Worm (Caenorhabditis elegans) whole organism, mixed stage, embryonic: Measurements from ENCODE around the gene cpna-1.

Source experiments
- M03D4.4 ChIP-seq: sonication (generic microtip); optimal IDR thresholded peaks from 2 replicates; lab custom pipeline; 2017; ENCODE audit warnings: mild to moderate bottlenecking, missing genetic modification characterization, missing compliant biosample characterization
- bed-3 ChIP-seq: fragments of 200-800 bp; sonication (Bioruptor generic); optimal IDR thresholded peaks from 3 replicates; lab custom pipeline; 2018; ENCODE audit warnings: mild to moderate bottlenecking, missing genetic modification characterization, moderate library complexity, missing compliant biosample characterization
- blmp-1 ChIP-seq: fragments of 150-350 bp; optimal IDR thresholded peaks from 2 replicates; lab custom pipeline; 2014; ENCODE audit warnings: missing biosample characterization, missing genetic modification characterization
- ceh-39 ChIP-seq: fragments of 150-350 bp; optimal IDR thresholded peaks from 2 replicates; lab custom pipeline; 2014; ENCODE audit warnings: missing biosample characterization, missing genetic modification characterization
- ceh-43 ChIP-seq: fragments of 200-800 bp; sonication (Bioruptor generic); optimal IDR thresholded peaks from 2 replicates; lab custom pipeline; 2018; ENCODE audit warnings: mild to moderate bottlenecking, missing genetic modification characterization, moderate library complexity, missing compliant biosample characterization
- ces-1 ChIP-seq: fragments of 150-350 bp; optimal IDR thresholded peaks from 2 replicates; lab custom pipeline; 2014; ENCODE audit warnings: missing biosample characterization, missing genetic modification reagents, missing genetic modification characterization
- cnd-1 ChIP-seq: fragments of 200-800 bp; sonication (Bioruptor generic); optimal IDR thresholded peaks from 2 replicates; lab custom pipeline; 2018; ENCODE audit warnings: mild to moderate bottlenecking, missing genetic modification characterization, missing compliant biosample characterization
- drap-1 ChIP-seq: fragments of 200-800 bp; sonication (Bioruptor generic); optimal IDR thresholded peaks from 3 replicates; lab custom pipeline; 2018; ENCODE audit warnings: mild to moderate bottlenecking, missing genetic modification characterization, missing compliant biosample characterization
- elt-1 ChIP-seq: sonication (generic microtip); optimal IDR thresholded peaks from 2 replicates; lab custom pipeline; 2017; ENCODE audit warnings: missing genetic modification characterization, mild to moderate bottlenecking, missing compliant biosample characterization, antibody characterized with exemption, moderate library complexity, borderline replicate concordance; ENCODE audit not compliant: insufficient read depth
- elt-3 ChIP-seq: fragments of 150-350 bp; optimal IDR thresholded peaks from 2 replicates; lab custom pipeline; 2014; ENCODE audit warnings: missing biosample characterization, missing genetic modification characterization
- flh-1 ChIP-seq: fragments of 200-800 bp; sonication (Bioruptor generic); optimal IDR thresholded peaks from 2 replicates; lab custom pipeline; 2018; ENCODE audit warnings: mild to moderate bottlenecking, missing genetic modification characterization, moderate library complexity, missing compliant biosample characterization
- ham-2 ChIP-seq: fragments of 200-800 bp; sonication (Bioruptor generic); optimal IDR thresholded peaks from 2 replicates; lab custom pipeline; 2018; ENCODE audit warnings: mild to moderate bottlenecking, missing genetic modification characterization, missing compliant biosample characterization
- lin-32 ChIP-seq: fragments of 200-800 bp; sonication (Bioruptor generic); optimal IDR thresholded peaks from 2 replicates; lab custom pipeline; 2018; ENCODE audit warnings: mild to moderate bottlenecking, missing genetic modification characterization, missing compliant biosample characterization
- lsy-2 ChIP-seq: fragments of 150-350 bp; optimal IDR thresholded peaks from 2 replicates; lab custom pipeline; 2014; ENCODE audit warnings: missing biosample characterization, missing genetic modification characterization
- mab-5 ChIP-seq: fragments of 150-350 bp; optimal IDR thresholded peaks from 2 replicates; lab custom pipeline; 2014; ENCODE audit warnings: missing biosample characterization, missing genetic modification characterization
- mep-1 ChIP-seq: fragments of 150-350 bp; optimal IDR thresholded peaks from 2 replicates; lab custom pipeline; 2017; ENCODE audit warnings: missing biosample characterization, missing genetic modification reagents, missing genetic modification characterization, inconsistent platforms
- mls-2 ChIP-seq: sonication (generic microtip); optimal IDR thresholded peaks from 2 replicates; lab custom pipeline; 2016; ENCODE audit warnings: mild to moderate bottlenecking, missing genetic modification characterization, moderate library complexity, missing compliant biosample characterization
- nhr-12 ChIP-seq: fragments of 150-350 bp; optimal IDR thresholded peaks from 2 replicates; lab custom pipeline; 2014; ENCODE audit warnings: missing biosample characterization, missing genetic modification characterization
- nhr-2 ChIP-seq: fragments of 150-350 bp; optimal IDR thresholded peaks from 2 replicates; lab custom pipeline; 2014; ENCODE audit warnings: missing biosample characterization, missing genetic modification characterization
- nhr-237 ChIP-seq: fragments of 150-350 bp; optimal IDR thresholded peaks from 2 replicates; lab custom pipeline; 2014; ENCODE audit warnings: missing biosample characterization, missing genetic modification characterization
- nhr-28 ChIP-seq: fragments of 150-350 bp; optimal IDR thresholded peaks from 2 replicates; lab custom pipeline; 2014; ENCODE audit warnings: missing biosample characterization, missing genetic modification characterization
- sem-2 ChIP-seq: fragments of 200-800 bp; sonication (Bioruptor generic); optimal IDR thresholded peaks from 2 replicates; lab custom pipeline; 2018; ENCODE audit warnings: mild to moderate bottlenecking, missing genetic modification characterization, missing compliant biosample characterization
- snpc-4 ChIP-seq: fragments of 150-350 bp; optimal IDR thresholded peaks from 2 replicates; lab custom pipeline; 2014; ENCODE audit warnings: missing biosample characterization, missing genetic modification characterization
- tbx-8 ChIP-seq: fragments of 200-800 bp; sonication (Bioruptor generic); optimal IDR thresholded peaks from 2 replicates; lab custom pipeline; 2018; ENCODE audit warnings: mild to moderate bottlenecking, missing genetic modification characterization, moderate library complexity, missing compliant biosample characterization
- unc-39 ChIP-seq: fragments of 150-350 bp; optimal IDR thresholded peaks from 2 replicates; lab custom pipeline; 2014; ENCODE audit warnings: missing biosample characterization, missing genetic modification characterization
- zip-8 ChIP-seq: fragments of 150-350 bp; optimal IDR thresholded peaks from 2 replicates; lab custom pipeline; 2014; ENCODE audit warnings: missing biosample characterization, missing genetic modification characterization
- ztf-11 ChIP-seq: fragments of 150-350 bp; optimal IDR thresholded peaks from 2 replicates; lab custom pipeline; 2014; ENCODE audit warnings: missing biosample characterization, missing genetic modification characterization

The cpna-1 gene

ce11 chrII:4203729-4204184 lies 17.3 kb downstream of the cpna-1 start, which contains the start of gene mth-1:
Gene mth-1 (minus strand): TSS chrII:4203779.
- TF ChIP-seq lsy-2 (tag; lab: Kevin White, UChicago) (no peak), M03D4.4 (tag; lab: Kevin White, UChicago) (no peak), mep-1 (tag; lab: Kevin White, UChicago) (no peak), snpc-4 (tag; lab: Kevin White, UChicago) (no peak), sem-2 (no peak), nhr-237 (tag; lab: Kevin White, UChicago) (no peak), elt-1 (tag; lab: Kevin White, UChicago) (no peak), flh-1 (GFP tag; lab: Kevin White, UChicago) (no peak), nhr-2 (no peak), lin-32 (GFP tag; lab: Kevin White, UChicago) (no peak)

ce11 chrII:4209071-4209747 lies 22.7 kb downstream of the cpna-1 start, which contains the start of gene F31D5.6:
Gene F31D5.6 (plus strand): TSS chrII:4209697.
- TF ChIP-seq tbx-8 (GFP tag; lab: Kevin White, UChicago) (no peak), zip-8 (tag; lab: Kevin White, UChicago) (peak; percentile 52), ceh-43 (GFP tag; lab: Kevin White, UChicago) (no peak), ztf-11 (tag; lab: Kevin White, UChicago) (no peak), blmp-1 (tag; lab: Kevin White, UChicago) (no peak)
- TF ChIP-seq, all 35 proteins: peak for 1

DNA sequence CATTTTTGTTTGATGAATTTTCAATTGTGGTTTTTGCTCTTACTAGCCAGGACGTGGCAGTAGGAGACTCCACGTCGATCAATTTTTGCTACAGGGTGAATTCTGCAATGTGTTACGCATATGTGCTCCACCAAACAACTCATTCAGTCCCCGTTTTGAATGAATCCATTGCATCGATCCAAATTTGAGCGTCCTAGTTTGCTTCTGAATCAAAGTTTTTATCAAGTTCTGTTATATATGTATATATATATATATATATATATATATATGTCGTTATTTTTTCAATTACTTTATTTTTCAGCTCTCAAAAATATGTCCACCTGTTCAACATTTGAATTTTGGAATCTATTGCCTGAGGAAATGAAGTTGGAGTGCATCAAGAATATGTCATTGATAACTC lies 24.6 kb downstream of the cpna-1 start, which contains the start of gene F31D5.7:
TSS of gene F31D5.7 (plus strand) at position 301 of the 400 bp plus-strand sequence.
- TF ChIP-seq cnd-1 (tag; lab: Kevin White, UChicago) (no peak), M03D4.4 (tag; lab: Kevin White, UChicago) (no peak), ztf-11 (tag; lab: Kevin White, UChicago) (no peak), elt-1 (tag; lab: Kevin White, UChicago) (no peak), mep-1 (tag; lab: Kevin White, UChicago) (no peak), ceh-43 (GFP tag; lab: Kevin White, UChicago) (no peak), ces-1 (GFP tag; lab: Kevin White, UChicago) (no peak), snpc-4 (tag; lab: Kevin White, UChicago) (no peak), nhr-237 (tag; lab: Kevin White, UChicago) (no peak), nhr-2 (no peak), blmp-1 (tag; lab: Kevin White, UChicago) (no peak), drap-1 (no peak), nhr-28 (tag; lab: Kevin White, UChicago) (no peak)

DNA sequence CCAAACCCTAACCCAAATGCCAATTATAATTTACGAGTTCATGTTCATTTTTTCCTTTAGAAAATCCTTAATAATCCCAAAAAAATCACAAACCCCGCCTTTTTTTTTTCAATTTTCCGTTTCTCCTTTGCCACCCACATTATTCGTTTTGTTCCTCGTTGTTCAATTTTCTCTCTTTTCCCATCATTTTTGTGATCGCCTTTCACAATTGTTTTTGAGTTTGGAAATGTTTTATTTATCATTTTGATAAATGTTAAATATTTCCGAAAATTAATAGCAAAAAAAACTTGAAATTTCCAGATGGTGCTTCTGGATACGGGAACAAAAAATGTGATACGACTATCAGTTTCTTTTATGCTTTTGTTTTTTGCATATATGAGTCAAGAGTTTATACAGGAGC lies 28.9 kb downstream of the cpna-1 start, which contains the start of gene F31D5.2:
TSS of gene F31D5.2 (plus strand) at position 301 of the 400 bp plus-strand sequence.
- no peak for TF ChIP-seq bed-3 (GFP tag; lab: Kevin White, UChicago)
- no peak for TF ChIP-seq nhr-12 (tag; lab: Kevin White, UChicago)
- TF ChIP-seq ztf-11 (tag; lab: Kevin White, UChicago): no peak
- no peak for TF ChIP-seq ceh-43 (GFP tag; lab: Kevin White, UChicago)

- TF ChIP-seq unc-39 (tag; lab: Kevin White, UChicago) (no peak), ztf-11 (tag; lab: Kevin White, UChicago) (no peak), flh-1 (GFP tag; lab: Kevin White, UChicago) (no peak), lin-32 (GFP tag; lab: Kevin White, UChicago) (no peak), mls-2 (no peak), ceh-39 (tag; lab: Kevin White, UChicago) (no peak), drap-1 (no peak)
These were observed 32.6 kb downstream of the cpna-1 start, which contains the start of gene F31D5.1 for ce11 chrII:4219062-4219461. Gene F31D5.1 (plus strand): TSS chrII:4219362.

DNA sequence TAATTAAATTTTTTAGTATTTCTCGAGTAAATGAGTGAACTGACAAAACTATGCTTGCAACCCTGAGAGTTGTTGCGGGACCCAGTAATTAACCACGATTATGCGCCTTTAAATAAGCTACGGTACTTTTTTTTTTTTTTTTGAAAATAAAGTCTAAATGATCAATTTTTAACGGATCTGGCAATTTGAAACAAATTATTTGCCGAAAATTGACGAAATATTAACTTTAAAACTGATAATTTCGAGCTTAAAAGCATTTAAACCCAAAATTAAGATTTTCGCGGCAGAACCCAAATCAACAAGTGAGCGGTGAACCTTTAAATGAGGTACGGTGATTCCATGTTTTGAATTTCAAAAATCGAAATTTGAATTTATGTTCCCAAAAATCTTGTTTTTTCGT lies 36.0 kb downstream of the cpna-1 start:
- TF ChIP-seq lsy-2 (tag; lab: Kevin White, UChicago) (no peak), mab-5 (no peak), cnd-1 (tag; lab: Kevin White, UChicago) (no peak), sem-2 (no peak), nhr-28 (tag; lab: Kevin White, UChicago) (no peak), ham-2 (no peak), blmp-1 (tag; lab: Kevin White, UChicago) (no peak), bed-3 (GFP tag; lab: Kevin White, UChicago) (no peak), elt-3 (tag; lab: Kevin White, UChicago) (no peak)
